Worm (Caenorhabditis elegans) whole organism, L4/young adult: ENCODE data around the gene K12D9.1.
"Not testable (repeated sequence)": the region's sequence is repeated elsewhere in the genome, so short reads cannot be mapped to it uniquely, and the experiment has no call there.

Experiments used
- W03F9.2 ChIP-seq: fragments of 150-350 bp; optimal IDR thresholded peaks from 2 replicates; lab custom pipeline; 2014; ENCODE audit warnings: missing biosample characterization, missing genetic modification characterization
- dao-5 ChIP-seq: sonication (generic microtip); optimal IDR thresholded peaks from 2 replicates; lab custom pipeline; 2016; ENCODE audit warnings: missing genotype, missing genetic modification characterization, moderate library complexity, missing compliant biosample characterization
- him-1 ChIP-seq: sonication (generic microtip); optimal IDR thresholded peaks from 2 replicates; lab custom pipeline; 2016; ENCODE audit warnings: missing genotype, missing genetic modification reagents, missing genetic modification characterization, missing compliant biosample characterization

K12D9.1 gene

ce11 chrV:3054254-3054653 lies 40.0 kb downstream of the K12D9.1 start, which contains the start of gene C50H11.8:
TSS of gene C50H11.8 (plus strand) at chrV:3054554.
- no peak for TF ChIP-seq dao-5 (tag; lab: Kevin White, UChicago)
- TF ChIP-seq him-1 = no peak
- TF ChIP-seq W03F9.2 = no peak

DNA sequence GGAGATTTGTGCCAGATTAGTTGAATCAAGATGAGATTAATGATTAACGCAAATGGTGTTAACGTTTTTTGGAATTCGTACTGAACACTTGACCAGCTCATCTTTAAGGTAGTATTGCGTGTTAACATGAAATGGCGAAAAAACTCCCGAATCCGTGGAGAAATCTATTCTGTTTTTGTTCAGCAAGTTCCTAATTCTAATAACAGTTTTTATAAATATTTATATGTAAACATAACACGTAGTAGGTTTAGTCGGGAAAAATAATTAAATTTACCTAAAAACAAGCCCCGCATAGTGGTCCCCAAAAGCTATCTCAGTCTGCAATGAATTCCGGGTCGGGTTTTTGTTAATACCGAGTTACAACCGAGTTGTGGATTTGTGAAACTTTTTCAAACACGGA lies 44.7 kb downstream of the K12D9.1 start, which contains the start of gene str-244:
Gene str-244 (minus strand): TSS at position 101 of the 400 bp plus-strand sequence.
- TF ChIP-seq him-1 (no peak), W03F9.2 (no peak), dao-5 (tag; lab: Kevin White, UChicago) (no peak)

DNA sequence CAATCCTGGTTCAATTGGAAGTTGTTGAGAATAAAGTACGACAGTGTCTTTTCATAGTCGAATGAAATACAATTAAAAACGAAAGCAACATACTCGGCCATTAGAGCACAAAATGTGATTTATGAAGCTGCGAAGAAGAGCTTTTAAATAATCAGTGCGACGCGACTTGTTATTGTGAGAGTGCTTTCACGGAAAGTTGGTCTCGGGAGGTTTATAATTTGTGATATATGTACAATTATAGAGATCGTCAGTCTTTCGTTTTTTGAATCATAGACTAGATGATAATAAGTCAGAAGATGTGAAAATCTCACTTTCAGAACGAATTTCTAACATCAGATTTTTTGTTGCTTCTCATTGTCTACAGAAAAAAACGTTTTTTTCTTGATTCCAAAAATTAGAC lies 47.8 kb downstream of the K12D9.1 start, which contains the start of gene srt-15:
Gene srt-15 (minus strand): TSS at position 101 of the 400 bp plus-strand sequence.
- no peak for TF ChIP-seq W03F9.2
- no peak for TF ChIP-seq him-1
- no peak for TF ChIP-seq dao-5 (tag; lab: Kevin White, UChicago)

DNA sequence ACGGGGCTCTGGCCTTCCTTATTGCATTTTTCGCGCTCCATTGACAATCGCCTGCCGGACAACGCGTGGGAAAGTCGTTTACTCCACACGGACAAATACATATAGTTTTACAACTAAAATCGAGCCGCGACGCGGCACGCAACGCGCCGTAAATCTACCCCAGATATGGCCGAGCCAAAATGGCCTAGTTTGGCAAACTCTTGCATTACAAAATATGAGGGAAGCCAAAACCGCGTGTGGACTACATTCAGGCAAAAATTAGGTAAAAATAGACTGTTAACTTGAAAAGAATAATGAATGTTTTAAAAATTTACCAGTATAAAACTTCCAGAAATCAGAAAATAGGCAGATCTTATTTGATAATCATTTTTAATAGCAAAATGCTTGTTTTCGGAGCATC lies 50.1 kb downstream of the K12D9.1 start, which contains the start of gene srt-16:
Gene srt-16 (minus strand): TSS at position 101 of the 400 bp plus-strand sequence.
- TF ChIP-seq him-1; dao-5 (tag; lab: Kevin White, UChicago); W03F9.2: not testable (repeated sequence)
